Worm (Caenorhabditis elegans) whole organism, young adult: ENCODE results near the gene Y17G9A.2.

Experiments
- B0035.1 ChIP-seq: sonication (generic microtip); optimal IDR thresholded peaks from 2 replicates; lab custom pipeline; 2016; ENCODE audit warnings: missing genetic modification characterization, mild to moderate bottlenecking, missing compliant biosample characterization, missing genotype, missing genetic modification reagents
- aptf-2 ChIP-seq: fragments of 200-800 bp; sonication (Bioruptor generic); conservative IDR thresholded peaks from 2 replicates; pipeline ENCODE4 v1.3.6; 2022; ENCODE audit warnings: missing genetic modification reagents, missing genetic modification characterization, missing compliant biosample characterization
- ceh-100 ChIP-seq: fragments of 200-800 bp; sonication (Bioruptor generic); IDR thresholded peaks from 2 replicates; pipeline ENCODE4 v1.3.6; 2022; ENCODE audit warnings: missing genetic modification reagents, missing genetic modification characterization, missing compliant biosample characterization
- gei-17 ChIP-seq: fragments of 200-800 bp; sonication (Bioruptor generic); optimal IDR thresholded peaks from 2 replicates; lab custom pipeline; 2018; ENCODE audit warnings: mild to moderate bottlenecking, missing genetic modification characterization, missing compliant biosample characterization
- hsf-1 ChIP-seq: fragments of 200-800 bp; sonication (Bioruptor generic); IDR thresholded peaks from 2 replicates; pipeline ENCODE4 v1.3.6; 2022; ENCODE audit warnings: missing genetic modification reagents, missing genetic modification characterization, missing compliant biosample characterization
- mes-4 ChIP-seq: sonication (generic microtip); optimal IDR thresholded peaks from 2 replicates; lab custom pipeline; 2016; ENCODE audit warnings: missing genotype, missing genetic modification characterization, missing compliant biosample characterization
- tbp1 ChIP-seq: fragments of 200-800 bp; sonication (Bioruptor generic); optimal IDR thresholded peaks from 2 replicates; lab custom pipeline; 2018; ENCODE audit warnings: mild to moderate bottlenecking, missing genetic modification characterization, missing compliant biosample characterization

DNA sequence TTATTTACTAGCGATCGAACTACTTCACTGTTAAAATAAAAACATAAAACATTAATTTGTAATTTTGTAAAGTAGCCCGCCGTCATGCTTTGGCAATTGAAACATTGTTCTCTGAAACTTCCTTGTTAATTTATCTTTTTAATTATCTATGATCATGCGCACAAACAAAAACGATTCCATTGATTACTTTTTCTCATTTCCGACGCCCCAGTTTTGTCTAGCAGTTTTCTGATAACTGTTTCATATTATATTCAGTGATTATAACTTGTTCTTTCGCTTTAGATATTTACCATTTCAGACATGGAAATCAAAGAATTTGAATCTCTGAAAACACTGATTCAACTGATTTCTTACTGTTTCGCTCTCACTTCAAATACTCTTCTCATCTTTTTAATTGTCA, 21.0 kb upstream of the Y17G9A.2 start, which contains the start of gene str-170:
- TF ChIP-seq gei-17 (no peak), hsf-1 (GFP tag; lab: Robert Waterston, UW) (no peak), aptf-2 (GFP tag; lab: Robert Waterston, UW) (no peak), B0035.1 (no peak), tbp1 (no peak), ceh-100 (GFP tag; lab: Robert Waterston, UW) (no peak), mes-4 (tag; lab: Kevin White, UChicago) (no peak)
